Fruit fly (Drosophila melanogaster) Kc167 (cell line): Measurements from ENCODE around the gene CG14683.

Experiments used
- Myc ChIP-seq: fragments of >200 bp; optimal IDR thresholded peaks from 2 replicates; lab custom pipeline; 2017; ENCODE audit warnings: missing external identifiers
- Sin3A ChIP-seq: fragments of >200 bp; optimal IDR thresholded peaks from 2 replicates; lab custom pipeline; 2018; ENCODE audit warnings: missing external identifiers
- h ChIP-seq: fragments of >200 bp; optimal IDR thresholded peaks from 3 replicates; lab custom pipeline; 2018; ENCODE audit warnings: missing external identifiers
- insv ChIP-seq: fragments of >200 bp; optimal IDR thresholded peaks from 3 replicates; lab custom pipeline; 2018; ENCODE audit warnings: missing external identifiers
- psq ChIP-seq: fragments of >200 bp; optimal IDR thresholded peaks from 2 replicates; lab custom pipeline; 2017; ENCODE audit warnings: missing external identifiers
- ttk ChIP-seq: sonication (Bioruptor generic); optimal IDR thresholded peaks from 2 replicates; lab custom pipeline; 2017; ENCODE audit warnings: missing external identifiers

DNA sequence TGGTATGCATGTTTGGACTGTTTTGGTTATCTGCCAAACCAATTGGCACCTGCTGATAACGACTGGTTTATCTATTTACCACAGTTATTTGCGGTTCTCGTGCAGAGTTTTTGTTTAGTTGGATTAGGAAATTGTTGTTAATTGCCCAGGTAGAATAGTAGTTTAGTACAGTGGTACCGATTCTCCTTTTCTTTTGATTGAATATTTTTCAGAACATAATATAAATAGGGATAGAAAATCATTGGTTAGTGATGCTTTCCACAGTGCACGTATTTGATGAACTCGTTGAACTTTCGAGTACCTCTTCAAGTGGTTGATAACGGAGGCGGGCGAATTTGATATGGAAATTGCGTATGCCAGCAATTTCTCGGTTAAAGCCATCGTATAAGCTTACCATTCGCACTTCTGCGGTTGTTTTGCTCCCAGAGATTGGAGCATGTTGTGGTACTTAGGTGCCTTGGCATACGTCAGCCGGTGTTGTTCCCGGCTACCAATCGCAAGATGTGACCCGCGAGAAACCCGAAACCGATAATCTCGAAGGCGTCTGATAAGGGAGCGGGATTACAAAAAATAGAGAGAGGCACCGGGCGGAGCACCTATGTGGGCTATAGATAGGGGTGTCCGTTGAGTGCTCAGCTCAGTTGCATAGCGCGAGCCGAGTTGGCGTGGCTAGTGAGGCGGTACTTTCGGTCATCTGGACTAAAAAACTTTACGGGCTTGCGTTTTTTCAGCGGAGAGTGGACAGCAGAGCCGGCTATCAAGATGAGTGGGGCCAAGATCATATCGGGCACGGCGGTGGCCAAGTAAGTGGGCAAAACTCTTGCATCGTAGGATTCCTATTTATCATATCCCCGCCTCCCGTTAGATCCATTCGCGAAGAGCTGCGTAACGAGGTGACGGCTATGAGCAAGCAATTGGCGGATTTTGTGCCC is 2.8 kb downstream of the CG14683 start:
- no peak for TF ChIP-seq h (lab: Kevin White, UChicago)
- no peak for TF ChIP-seq ttk (lab: Kevin White, UChicago)
- TF ChIP-seq Myc (lab: Kevin White, UChicago): no peak
- TF ChIP-seq psq (lab: Kevin White, UChicago): no peak
- TF ChIP-seq Sin3A (lab: Kevin White, UChicago): no peak
- no peak for TF ChIP-seq insv (lab: Kevin White, UChicago)
